Worm (Caenorhabditis elegans): ENCODE data around the gene mrpl-50.

DNA sequence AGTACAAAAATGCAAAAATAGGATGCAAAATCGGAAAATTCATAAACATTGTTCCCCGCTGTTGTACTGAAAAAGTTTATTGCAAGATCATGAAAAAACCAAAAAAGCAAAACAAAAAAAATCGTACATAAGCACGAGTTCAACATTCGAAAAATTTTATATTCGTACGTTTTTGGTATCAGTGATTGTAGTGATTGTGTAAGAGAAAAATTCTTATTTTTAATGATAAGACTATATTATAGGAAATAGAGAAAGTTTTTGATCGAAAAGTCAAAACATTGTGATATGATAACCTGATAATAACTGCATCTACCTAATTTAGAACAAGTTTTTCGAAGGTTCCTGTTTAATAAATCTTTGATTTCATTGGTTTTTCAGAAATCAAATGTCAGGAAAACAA is 12.3 kb upstream of the mrpl-50 start:
- TF ChIP-seq elt-3 (tag; optimal IDR thresholded peaks at IDR 0.05) (no peak), lin-13 (tag; optimal IDR thresholded peaks at IDR 0.05) (no peak), pha-4 (tag; optimal IDR thresholded peaks at IDR 0.05) (no peak), mep-1 (tag; optimal IDR thresholded peaks at IDR 0.05) (no peak), mab-5 (tag; optimal IDR thresholded peaks at IDR 0.05) (no peak), snpc-4 (tag; optimal IDR thresholded peaks at IDR 0.05) (no peak), ztf-11 (tag; optimal IDR thresholded peaks at IDR 0.05) (no peak), ceh-39 (tag; optimal IDR thresholded peaks at IDR 0.05) (no peak), lsy-2 (tag; optimal IDR thresholded peaks at IDR 0.05) (no peak), elt-1 (tag; optimal IDR thresholded peaks at IDR 0.05; ENCODE audit: borderline replicate concordance, insufficient read depth) (no peak), unc-62 (GFP tag; optimal IDR thresholded peaks at IDR 0.05) (no peak), unc-120 (tag; optimal IDR thresholded peaks at IDR 0.05; ENCODE audit: poor library complexity, severe bottlenecking) (no peak), lin-32 (GFP tag; optimal IDR thresholded peaks at IDR 0.05) (no peak), blmp-1 (tag; optimal IDR thresholded peaks at IDR 0.05) (no peak)
